Comparison of ENCODE assay signal across 1 fruit fly cellular context in genomic region chr2L:5876474-5877067, dm6.
TF ChIP-seq lines count a peak whose summit lies in the region.

No protein-coding gene starts in this region.

TF ChIP-seq in whole organism, embryonic, 481 proteins besides CTCF, POLR2A, EP300 and RAD21 (continued from another document and continues in another):
- peak; percentile 57 for TF ChIP-seq ATbp (GFP tag; optimal IDR thresholded peaks at IDR 0.05; lab: Kevin White, UChicago)
- peak; percentile 15 for TF ChIP-seq eyg (GFP tag; optimal IDR thresholded peaks at IDR 0.05; lab: Kevin White, UChicago)
- peak in 1 of 2 experiments; percentile 11 for TF ChIP-seq Pdp1 (GFP tag; optimal IDR thresholded peaks at IDR 0.05; lab: Kevin White, UChicago)
- peak; percentile 24 for TF ChIP-seq exex (tag; optimal IDR thresholded peaks at IDR 0.05; lab: Kevin White, UChicago)
- peak; percentile 38 for TF ChIP-seq Hey (tag; optimal IDR thresholded peaks at IDR 0.05; lab: Kevin White, UChicago)
- no peak; the same call in 1 of the 2 replicates for TF ChIP-seq Awh (GFP tag; IDR thresholded peaks at IDR 0.05; lab: Robert Waterston, UW)
- peak; percentile 32 for TF ChIP-seq NfI (GFP tag; optimal IDR thresholded peaks at IDR 0.05; lab: Kevin White, UChicago)
- peak; percentile 1 for TF ChIP-seq CG11723 (GFP tag; optimal IDR thresholded peaks at IDR 0.05; lab: Kevin White, UChicago)
- TF ChIP-seq her (GFP tag; optimal IDR thresholded peaks at IDR 0.05; lab: Kevin White, UChicago): peak; percentile 2
- peak; percentile 38 for TF ChIP-seq CG7271 (tag; optimal IDR thresholded peaks at IDR 0.05; lab: Kevin White, UChicago)
- TF ChIP-seq CG15269 (tag; optimal IDR thresholded peaks at IDR 0.05; lab: Kevin White, UChicago): peak; percentile 56
- TF ChIP-seq Sry-δ (GFP tag; optimal IDR thresholded peaks at IDR 0.05; lab: Kevin White, UChicago): no peak
- no peak for TF ChIP-seq CG12391 (tag; optimal IDR thresholded peaks at IDR 0.05; lab: Kevin White, UChicago)
- TF ChIP-seq CG7839 (tag; optimal IDR thresholded peaks at IDR 0.05; lab: Kevin White, UChicago): peak; percentile 13
- TF ChIP-seq dmrt99B (tag; optimal IDR thresholded peaks at IDR 0.05; lab: Kevin White, UChicago): peak; percentile 20
- TF ChIP-seq CG18011 (GFP tag; optimal IDR thresholded peaks at IDR 0.05; lab: Kevin White, UChicago): peak; percentile 27
- TF ChIP-seq BtbVII (GFP tag; optimal IDR thresholded peaks at IDR 0.05; lab: Kevin White, UChicago): peak; percentile 73
- TF ChIP-seq sd (tag; optimal IDR thresholded peaks at IDR 0.05; lab: Kevin White, UChicago): peak; percentile 49
- TF ChIP-seq Mrtf (GFP tag; IDR thresholded peaks at IDR 0.05; lab: Robert Waterston, UW): no peak
- peak; percentile 57 for TF ChIP-seq CG9817 (tag; optimal IDR thresholded peaks at IDR 0.05; lab: Kevin White, UChicago)
- TF ChIP-seq scrt (GFP tag; optimal IDR thresholded peaks at IDR 0.05; lab: Kevin White, UChicago): peak; percentile 13
- TF ChIP-seq unpg (GFP tag; optimal IDR thresholded peaks at IDR 0.05; lab: Kevin White, UChicago): peak; percentile 66
- TF ChIP-seq Xbp1 (GFP tag; optimal IDR thresholded peaks at IDR 0.05; lab: Kevin White, UChicago): no peak
- no peak for TF ChIP-seq jing (GFP tag; optimal IDR thresholded peaks at IDR 0.05; lab: Kevin White, UChicago)
- peak; percentile 48; the same call in 1 of the 2 replicates for TF ChIP-seq seq (GFP tag; IDR thresholded peaks at IDR 0.05; lab: Robert Waterston, UW)
- TF ChIP-seq grau (tag; optimal IDR thresholded peaks at IDR 0.05; lab: Kevin White, UChicago): peak; percentile 27
- TF ChIP-seq Hr51 (GFP tag; optimal IDR thresholded peaks at IDR 0.05; lab: Kevin White, UChicago): peak in 1 of 2 experiments; percentile 24
- TF ChIP-seq odd (GFP tag; optimal IDR thresholded peaks at IDR 0.05; lab: Kevin White, UChicago): peak; percentile 56
- TF ChIP-seq CG31365 (tag; optimal IDR thresholded peaks at IDR 0.05; lab: Kevin White, UChicago): peak; percentile 39
- peak; percentile 60 for TF ChIP-seq Fer3 (tag; optimal IDR thresholded peaks at IDR 0.05; lab: Kevin White, UChicago)
- no peak for TF ChIP-seq az2 (GFP tag; optimal IDR thresholded peaks at IDR 0.05; lab: Kevin White, UChicago)
- TF ChIP-seq Hsf (GFP tag; optimal IDR thresholded peaks at IDR 0.05; lab: Kevin White, UChicago): no peak
- peak; percentile 5 for TF ChIP-seq Asciz (GFP tag; optimal IDR thresholded peaks at IDR 0.05; lab: Kevin White, UChicago)
- peak; percentile 10 for TF ChIP-seq CG33213 (GFP tag; optimal IDR thresholded peaks at IDR 0.05; lab: Kevin White, UChicago)
- TF ChIP-seq grn (GFP tag; optimal IDR thresholded peaks at IDR 0.05; lab: Kevin White, UChicago): no peak
- peak; percentile 19; the same call in 1 of the 2 replicates for TF ChIP-seq E2f2 (GFP tag; IDR thresholded peaks at IDR 0.05; lab: Robert Waterston, UW)
- TF ChIP-seq CoRest (tag; optimal IDR thresholded peaks at IDR 0.05; lab: Kevin White, UChicago): peak; percentile 10
- TF ChIP-seq sna (GFP tag; IDR thresholded peaks at IDR 0.05; lab: Robert Waterston, UW; ENCODE audit: partially characterized antibody): no peak
- TF ChIP-seq HHEX (GFP tag; optimal IDR thresholded peaks at IDR 0.05; lab: Kevin White, UChicago): peak; percentile 60
- TF ChIP-seq mirr (GFP tag; optimal IDR thresholded peaks at IDR 0.05; lab: Kevin White, UChicago): peak; percentile 67
- no peak for TF ChIP-seq CG3726 (GFP tag; IDR thresholded peaks at IDR 0.05; lab: Robert Waterston, UW)
- TF ChIP-seq gce (GFP tag; IDR thresholded peaks at IDR 0.05; lab: Robert Waterston, UW): peak; percentile 30; the same call in 1 of the 3 replicates
- peak; percentile 51 for TF ChIP-seq wek (GFP tag; optimal IDR thresholded peaks at IDR 0.05; lab: Kevin White, UChicago)
- no peak for TF ChIP-seq ind (GFP tag; optimal IDR thresholded peaks at IDR 0.05; lab: Kevin White, UChicago)
- TF ChIP-seq CG8281 (tag; optimal IDR thresholded peaks at IDR 0.05; lab: Kevin White, UChicago): peak; percentile 19
- no peak; the same call in 1 of the 2 replicates for TF ChIP-seq CG10366 (GFP tag; IDR thresholded peaks at IDR 0.05; lab: Robert Waterston, UW)
- 0 out of 3 replicates have a peak, but pooled peaks have one; percentile 18 for TF ChIP-seq CG11695 (GFP tag; IDR thresholded peaks at IDR 0.05; lab: Robert Waterston, UW)
- peak; percentile 48 for TF ChIP-seq CG15011 (GFP tag; optimal IDR thresholded peaks at IDR 0.05; lab: Kevin White, UChicago)
- no peak for TF ChIP-seq Dp (GFP tag; optimal IDR thresholded peaks at IDR 0.05; lab: Kevin White, UChicago)
- TF ChIP-seq CG17802 (tag; optimal IDR thresholded peaks at IDR 0.05; lab: Kevin White, UChicago): no peak
- peak; percentile 20 for TF ChIP-seq CG4328 (GFP tag; optimal IDR thresholded peaks at IDR 0.05; lab: Kevin White, UChicago)
- peak; percentile 0 for TF ChIP-seq CG1529 (GFP tag; optimal IDR thresholded peaks at IDR 0.05; lab: Kevin White, UChicago)
- TF ChIP-seq HLHmδ (GFP tag; optimal IDR thresholded peaks at IDR 0.05; lab: Kevin White, UChicago): no peak
- TF ChIP-seq CG17359 (tag; optimal IDR thresholded peaks at IDR 0.05; lab: Kevin White, UChicago): peak; percentile 20
- no peak for TF ChIP-seq Mes4 (GFP tag; optimal IDR thresholded peaks at IDR 0.05; lab: Kevin White, UChicago)
- TF ChIP-seq CG16813 (GFP tag; IDR thresholded peaks at IDR 0.05; lab: Robert Waterston, UW; ENCODE audit: partially characterized antibody): no peak
- TF ChIP-seq CG1233 (GFP tag; optimal IDR thresholded peaks at IDR 0.05; lab: Kevin White, UChicago): peak; percentile 44
- peak; percentile 82 for TF ChIP-seq lab (GFP tag; optimal IDR thresholded peaks at IDR 0.05; lab: Kevin White, UChicago)
- peak; percentile 60 for TF ChIP-seq CG15514 (GFP tag; optimal IDR thresholded peaks at IDR 0.05; lab: Kevin White, UChicago)
- peak; percentile 67 for TF ChIP-seq CG7987 (GFP tag; optimal IDR thresholded peaks at IDR 0.05; lab: Kevin White, UChicago)
- TF ChIP-seq fd64A (GFP tag; optimal IDR thresholded peaks at IDR 0.05; lab: Kevin White, UChicago): peak; percentile 7
- peak; percentile 17 for TF ChIP-seq CG12219 (GFP tag; optimal IDR thresholded peaks at IDR 0.05; lab: Kevin White, UChicago)
- peak; percentile 16 for TF ChIP-seq Dip3 (GFP tag; optimal IDR thresholded peaks at IDR 0.05; lab: Kevin White, UChicago)
- 0 out of 2 replicates have a peak, but pooled peaks have one; percentile 33 for TF ChIP-seq CG9932 (GFP tag; IDR thresholded peaks at IDR 0.05; lab: Robert Waterston, UW)
- peak; percentile 38; the same call in 1 of the 2 replicates for TF ChIP-seq CG5953 (GFP tag; IDR thresholded peaks at IDR 0.05; lab: Robert Waterston, UW)
- TF ChIP-seq CG18619 (GFP tag; optimal IDR thresholded peaks at IDR 0.05; lab: Kevin White, UChicago): peak; percentile 58
- peak; percentile 79 for TF ChIP-seq B-H2 (GFP tag; optimal IDR thresholded peaks at IDR 0.05; lab: Kevin White, UChicago)
- 0 out of 2 replicates have a peak, but pooled peaks have one; percentile 21 for TF ChIP-seq Xrp1 (GFP tag; IDR thresholded peaks at IDR 0.05; lab: Robert Waterston, UW)
- TF ChIP-seq CG31224 (GFP tag; IDR thresholded peaks at IDR 0.05; lab: Robert Waterston, UW): 0 out of 2 replicates have a peak, but pooled peaks have one; percentile 22
- peak; percentile 31 for TF ChIP-seq CG2120 (GFP tag; optimal IDR thresholded peaks at IDR 0.05; lab: Kevin White, UChicago)
- TF ChIP-seq gem (tag; optimal IDR thresholded peaks at IDR 0.05; lab: Kevin White, UChicago): peak; percentile 45
- peak; percentile 8 for TF ChIP-seq CG15696 (tag; optimal IDR thresholded peaks at IDR 0.05; lab: Kevin White, UChicago)
- TF ChIP-seq CG8290 (GFP tag; optimal IDR thresholded peaks at IDR 0.05; lab: Kevin White, UChicago): no peak
- TF ChIP-seq CG8290 (tag; optimal IDR thresholded peaks at IDR 0.05; lab: Kevin White, UChicago): peak in 1 of 2 experiments; percentile 80
- no peak for TF ChIP-seq nom (GFP tag; optimal IDR thresholded peaks at IDR 0.05; lab: Kevin White, UChicago)
- peak; percentile 18 for TF ChIP-seq CG34376 (GFP tag; optimal IDR thresholded peaks at IDR 0.05; lab: Kevin White, UChicago)
- peak; percentile 72 for TF ChIP-seq CG3281 (GFP tag; optimal IDR thresholded peaks at IDR 0.05; lab: Kevin White, UChicago)
- peak; percentile 11 for TF ChIP-seq CG1603 (tag; optimal IDR thresholded peaks at IDR 0.05; lab: Kevin White, UChicago)
- TF ChIP-seq CG13894 (tag; optimal IDR thresholded peaks at IDR 0.05; lab: Kevin White, UChicago): peak; percentile 29
- TF ChIP-seq sens (GFP tag; lab: Kevin White, UChicago): peak; percentile 69
- TF ChIP-seq Kr (GFP tag; optimal IDR thresholded peaks at IDR 0.05; lab: Kevin White, UChicago): peak; percentile 13
- peak; percentile 41; the same call in 1 of the 2 replicates for TF ChIP-seq Atf6 (GFP tag; IDR thresholded peaks at IDR 0.05; lab: Robert Waterston, UW)
- peak; percentile 51; the same call in 1 of the 2 replicates for TF ChIP-seq sob (GFP tag; IDR thresholded peaks at IDR 0.05; lab: Robert Waterston, UW)
- TF ChIP-seq Rfx (GFP tag; IDR thresholded peaks at IDR 0.05; lab: Robert Waterston, UW): peak; percentile 53; the same call in 1 of the 2 replicates
- no peak for TF ChIP-seq CG32532 (GFP tag; IDR thresholded peaks at IDR 0.05; lab: Robert Waterston, UW)
- peak; percentile 79 for TF ChIP-seq PHDP (tag; optimal IDR thresholded peaks at IDR 0.05; lab: Kevin White, UChicago)
- peak; percentile 74 for TF ChIP-seq CG17568 (GFP tag; optimal IDR thresholded peaks at IDR 0.05; lab: Kevin White, UChicago)
- TF ChIP-seq CG13424 (tag; optimal IDR thresholded peaks at IDR 0.05; lab: Kevin White, UChicago): peak; percentile 46
- TF ChIP-seq MTF-1 (GFP tag; optimal IDR thresholded peaks at IDR 0.05; lab: Kevin White, UChicago; ENCODE audit: borderline replicate concordance): peak; percentile 55
- TF ChIP-seq CG18599 (GFP tag; optimal IDR thresholded peaks at IDR 0.05; lab: Kevin White, UChicago): peak; percentile 62
- peak; percentile 35 for TF ChIP-seq CG10209 (GFP tag; optimal IDR thresholded peaks at IDR 0.05; lab: Kevin White, UChicago)
- TF ChIP-seq pfk (GFP tag; optimal IDR thresholded peaks at IDR 0.05; lab: Kevin White, UChicago): peak; percentile 25
- TF ChIP-seq HmgZ (tag; optimal IDR thresholded peaks at IDR 0.05; lab: Kevin White, UChicago): peak; percentile 53
- TF ChIP-seq CG3163 (GFP tag; optimal IDR thresholded peaks at IDR 0.05; lab: Kevin White, UChicago): no peak
- peak; percentile 25 for TF ChIP-seq bcd (GFP tag; optimal IDR thresholded peaks at IDR 0.05; lab: Kevin White, UChicago)
- peak; percentile 66 for TF ChIP-seq schlank (tag; optimal IDR thresholded peaks at IDR 0.05; lab: Kevin White, UChicago)
- TF ChIP-seq Dek (tag; optimal IDR thresholded peaks at IDR 0.05; lab: Kevin White, UChicago): peak; percentile 20
- TF ChIP-seq CG13775 (GFP tag; optimal IDR thresholded peaks at IDR 0.05; lab: Kevin White, UChicago): peak; percentile 15
- TF ChIP-seq CG12769 (tag; optimal IDR thresholded peaks at IDR 0.05; lab: Kevin White, UChicago): peak; percentile 57
- peak; percentile 26 for TF ChIP-seq NK7.1 (GFP tag; optimal IDR thresholded peaks at IDR 0.05; lab: Kevin White, UChicago)
- TF ChIP-seq Sox102F (GFP tag; optimal IDR thresholded peaks at IDR 0.05; lab: Kevin White, UChicago): peak; percentile 26
- TF ChIP-seq CG2875 (GFP tag; optimal IDR thresholded peaks at IDR 0.05; lab: Kevin White, UChicago): peak; percentile 1
- TF ChIP-seq Drgx (GFP tag; IDR thresholded peaks at IDR 0.05; lab: Robert Waterston, UW): 0 out of 2 replicates have a peak, but pooled peaks have one; percentile 17
- TF ChIP-seq Lim3 (GFP tag; IDR thresholded peaks at IDR 0.05; lab: Robert Waterston, UW): no peak
- peak; percentile 36 for TF ChIP-seq CG6765 (GFP tag; optimal IDR thresholded peaks at IDR 0.05; lab: Kevin White, UChicago)
- peak; percentile 78 for TF ChIP-seq Hmr (GFP tag; optimal IDR thresholded peaks at IDR 0.05; lab: Kevin White, UChicago)
- TF ChIP-seq CG7928 (GFP tag; optimal IDR thresholded peaks at IDR 0.05; lab: Kevin White, UChicago): peak; percentile 33
- TF ChIP-seq chif (GFP tag; optimal IDR thresholded peaks at IDR 0.05; lab: Kevin White, UChicago): peak in 1 of 2 experiments; percentile 6
- peak; percentile 48 for TF ChIP-seq Sox100B (GFP tag; optimal IDR thresholded peaks at IDR 0.05; lab: Kevin White, UChicago)
- peak; percentile 67 for TF ChIP-seq CG2678 (tag; optimal IDR thresholded peaks at IDR 0.05; lab: Kevin White, UChicago)
- TF ChIP-seq Meics (GFP tag; optimal IDR thresholded peaks at IDR 0.05; lab: Kevin White, UChicago): peak; percentile 66
- no peak for TF ChIP-seq CG34422 (GFP tag; IDR thresholded peaks at IDR 0.05; lab: Robert Waterston, UW)
- TF ChIP-seq CG12299 (tag; optimal IDR thresholded peaks at IDR 0.05; lab: Kevin White, UChicago): peak; percentile 18
- TF ChIP-seq CG12071 (GFP tag; optimal IDR thresholded peaks at IDR 0.05; lab: Kevin White, UChicago): peak; percentile 73
- TF ChIP-seq CG17385 (GFP tag; optimal IDR thresholded peaks at IDR 0.05; lab: Kevin White, UChicago): peak; percentile 44
- TF ChIP-seq sens-2 (GFP tag; IDR thresholded peaks at IDR 0.05; lab: Robert Waterston, UW): no peak
- TF ChIP-seq tup (GFP tag; optimal IDR thresholded peaks at IDR 0.05; lab: Kevin White, UChicago): peak; percentile 15
- peak; percentile 63 for TF ChIP-seq fd3F (GFP tag; optimal IDR thresholded peaks at IDR 0.05; lab: Kevin White, UChicago)
- peak; percentile 68 for TF ChIP-seq CrebB (tag; optimal IDR thresholded peaks at IDR 0.05; lab: Kevin White, UChicago)
- peak; percentile 75 for TF ChIP-seq Fer1 (GFP tag; optimal IDR thresholded peaks at IDR 0.05; lab: Kevin White, UChicago)
- TF ChIP-seq Med (GFP tag; lab: Kevin White, UChicago): peak; percentile 85
- TF ChIP-seq wor (GFP tag; IDR thresholded peaks at IDR 0.05; lab: Robert Waterston, UW): no peak
- TF ChIP-seq CHES-1-like (GFP tag; optimal IDR thresholded peaks at IDR 0.05; lab: Kevin White, UChicago): peak; percentile 40
- no peak for TF ChIP-seq emc (GFP tag; optimal IDR thresholded peaks at IDR 0.05; lab: Kevin White, UChicago)
- TF ChIP-seq dpn (GFP tag; optimal IDR thresholded peaks at IDR 0.05; lab: Kevin White, UChicago): peak in 1 of 2 experiments; percentile 15
- TF ChIP-seq CG6813 (GFP tag; optimal IDR thresholded peaks at IDR 0.05; lab: Kevin White, UChicago): peak; percentile 68
- peak; percentile 16 for TF ChIP-seq CG11504 (tag; optimal IDR thresholded peaks at IDR 0.05; lab: Kevin White, UChicago)
- 0 out of 3 replicates have a peak, but pooled peaks have one; percentile 44 for TF ChIP-seq otp (GFP tag; IDR thresholded peaks at IDR 0.05; lab: Robert Waterston, UW)
